Fruit fly (Drosophila melanogaster): ENCODE results near the gene CG7990.

CG7990 gene

DNA sequence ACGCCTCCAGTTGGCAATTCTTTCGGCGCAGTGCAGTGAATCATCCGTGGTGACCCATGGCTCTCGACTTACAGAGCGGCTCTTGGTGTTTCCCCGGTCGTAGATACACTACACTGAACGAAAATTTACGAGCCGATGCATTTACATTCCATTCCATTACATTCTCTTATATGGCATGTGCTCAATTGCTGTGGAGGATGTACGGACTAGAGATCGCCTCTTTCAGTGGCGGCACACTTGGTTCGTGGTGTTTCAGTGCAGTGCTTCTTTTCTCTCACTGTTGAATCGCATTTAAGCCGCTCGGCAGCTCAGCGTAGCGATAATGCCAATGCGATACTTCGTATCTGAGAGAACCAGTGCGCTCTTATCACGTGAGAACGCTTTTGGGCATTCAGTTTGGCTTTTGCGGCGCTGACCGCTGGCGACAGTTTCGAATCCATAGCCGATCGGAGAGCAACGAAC lies 14.1 kb downstream of the CG7990 start, which contains the start of gene Mec2 (continued):
- TF ChIP-seq CG12659 (GFP tag; optimal IDR thresholded peaks at IDR 0.05) (peak; percentile 55), tup (GFP tag; optimal IDR thresholded peaks at IDR 0.05) (no peak), crp (GFP tag; optimal IDR thresholded peaks at IDR 0.05) (no peak)

DNA sequence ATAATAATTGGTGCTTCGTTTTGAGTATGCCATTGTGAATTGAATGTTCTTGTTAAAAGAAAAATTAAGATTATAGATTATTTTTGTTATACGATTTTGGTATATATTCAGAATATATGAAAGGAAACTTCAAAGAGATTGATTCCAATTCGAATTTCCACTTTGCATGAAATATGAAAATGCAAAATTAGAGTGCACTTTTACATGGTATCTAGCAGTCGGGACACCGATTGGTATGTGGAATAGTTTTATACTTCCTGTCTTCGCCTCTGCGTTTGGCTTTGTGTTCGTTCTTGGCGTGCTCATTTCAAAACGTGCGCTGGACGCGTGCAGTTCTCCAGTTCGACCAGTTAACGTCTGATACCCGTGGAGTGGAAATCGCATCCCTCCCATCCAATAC lies 18.7 kb downstream of the CG7990 start, which contains the start of gene CG33253:
CG33253 (plus strand) TSS at position 301 of the 400 bp plus-strand sequence.
- TF ChIP-seq p53 (GFP tag; optimal IDR thresholded peaks at IDR 0.05) (no peak), Camta (GFP tag; optimal IDR thresholded peaks at IDR 0.05) (no peak), D19B (GFP tag; optimal IDR thresholded peaks at IDR 0.05) (peak; percentile 27), CG4282 (GFP tag; optimal IDR thresholded peaks at IDR 0.05) (no peak), MTF-1 (GFP tag; optimal IDR thresholded peaks at IDR 0.05; ENCODE audit: borderline replicate concordance) (no peak), pan (optimal IDR thresholded peaks at IDR 0.05) (peak in 1 of 2 experiments; percentile 33), pan (GFP tag; optimal IDR thresholded peaks at IDR 0.05 in 1 of 2, IDR thresholded peaks at IDR 0.05 in 1 of 2) (peak in 1 of 2 experiments; percentile 9), Tbp (GFP tag; optimal IDR thresholded peaks at IDR 0.05) (no peak), Aef1 (GFP tag; IDR thresholded peaks at IDR 0.05) (no peak), fd64A (GFP tag; optimal IDR thresholded peaks at IDR 0.05) (no peak), CG12391 (tag; optimal IDR thresholded peaks at IDR 0.05) (no peak), gem (tag; optimal IDR thresholded peaks at IDR 0.05) (peak; percentile 17), CG9932 (GFP tag; IDR thresholded peaks at IDR 0.05) (no peak), Med (GFP tag) (peak; percentile 63), CG6854 (GFP tag; optimal IDR thresholded peaks at IDR 0.05) (no peak), CG10267 (tag; optimal IDR thresholded peaks at IDR 0.05) (peak; percentile 1), CG12155 (GFP tag; optimal IDR thresholded peaks at IDR 0.05) (no peak), cwo (GFP tag; optimal IDR thresholded peaks at IDR 0.05) (no peak), Doc2 (GFP tag; IDR thresholded peaks at IDR 0.05) (no peak), CG17328 (GFP tag; IDR thresholded peaks at IDR 0.05) (no peak), CG3163 (GFP tag; optimal IDR thresholded peaks at IDR 0.05) (no peak), Sin3A (optimal IDR thresholded peaks at IDR 0.05) (no peak), CG8944 (GFP tag; optimal IDR thresholded peaks at IDR 0.05) (no peak), cas (GFP tag; IDR thresholded peaks at IDR 0.05) (no peak), Myb (GFP tag; optimal IDR thresholded peaks at IDR 0.05) (no peak), bsh (GFP tag; optimal IDR thresholded peaks at IDR 0.05) (no peak), CG17829 (tag; optimal IDR thresholded peaks at IDR 0.05) (peak; percentile 2), CG10979 (tag; optimal IDR thresholded peaks at IDR 0.05) (peak; percentile 11), row (GFP tag; IDR thresholded peaks at IDR 0.05) (0 out of 3 replicates have a peak, but pooled peaks have one; percentile 37), otp (GFP tag; IDR thresholded peaks at IDR 0.05) (no peak), CG7556 (GFP tag; optimal IDR thresholded peaks at IDR 0.05) (peak; percentile 17), gsb (GFP tag; IDR thresholded peaks at IDR 0.05) (no peak), ara (GFP tag; IDR thresholded peaks at IDR 0.05) (no peak), CG3726 (GFP tag; IDR thresholded peaks at IDR 0.05) (no peak), CG17361 (GFP tag; IDR thresholded peaks at IDR 0.05) (peak; percentile 45; the same call in 1 of the 3 replicates), E2f1 (GFP tag; IDR thresholded peaks at IDR 0.05) (no peak), CG18262 (tag; optimal IDR thresholded peaks at IDR 0.05) (peak; percentile 44), run (tag; optimal IDR thresholded peaks at IDR 0.05) (no peak), CrebB (tag; optimal IDR thresholded peaks at IDR 0.05) (no peak), trh (GFP tag; optimal IDR thresholded peaks at IDR 0.05) (no peak), CG6813 (GFP tag; optimal IDR thresholded peaks at IDR 0.05) (no peak), lola (GFP tag; optimal IDR thresholded peaks at IDR 0.05) (peak in 1 of 3 experiments; percentile 17), sc (optimal IDR thresholded peaks at IDR 0.05) (no peak), sc (GFP tag; optimal IDR thresholded peaks at IDR 0.05) (no peak), Hr51 (GFP tag; optimal IDR thresholded peaks at IDR 0.05) (no peak)

Data from whole organism, embryonic.